Fruit fly (Drosophila melanogaster) whole organism, prepupa: ENCODE measurements around the gene ctrip.

Experiments
- Blimp-1 ChIP-seq: fragments of 200-800 bp; sonication (Bioruptor generic); optimal IDR thresholded peaks from 3 replicates; lab custom pipeline; 2017; ENCODE audit warnings: missing biosample characterization, missing genetic modification characterization, mild to moderate bottlenecking, moderate library complexity, missing genetic modification reagents
- CG10669 ChIP-seq: fragments of 200-800 bp; sonication (Bioruptor generic); optimal IDR thresholded peaks from 3 replicates; lab custom pipeline; 2018; ENCODE audit warnings: missing biosample characterization, mild to moderate bottlenecking, missing genetic modification characterization, moderate library complexity
- CG11294 ChIP-seq: fragments of 200-800 bp; sonication (Bioruptor generic); IDR thresholded peaks from 2 replicates; pipeline ENCODE4 v1.3.6; 2022; ENCODE audit warnings: missing biosample characterization, missing genetic modification characterization
- CG11762 ChIP-seq: fragments of 200-800 bp; sonication (Bioruptor generic); optimal IDR thresholded peaks from 3 replicates; lab custom pipeline; 2016; ENCODE audit warnings: missing biosample characterization, missing genetic modification characterization; ENCODE audit not compliant: insufficient read depth
- CG11902 ChIP-seq: fragments of 200-800 bp; sonication (Bioruptor generic); optimal IDR thresholded peaks from 3 replicates; lab custom pipeline; 2016; ENCODE audit warnings: missing biosample characterization, missing genetic modification characterization
- CG15336 ChIP-seq: fragments of 200-800 bp; sonication (Bioruptor generic); IDR thresholded peaks from 2 replicates; pipeline ENCODE4 v1.3.6; 2022; ENCODE audit warnings: missing biosample characterization, missing genetic modification characterization
- CG1621 ChIP-seq: fragments of 200-800 bp; sonication (Bioruptor generic); optimal IDR thresholded peaks from 3 replicates; lab custom pipeline; 2018; ENCODE audit warnings: missing biosample characterization, mild to moderate bottlenecking, missing genetic modification characterization
- CG3032 ChIP-seq: fragments of 200-800 bp; optimal IDR thresholded peaks from 2 replicates; lab custom pipeline; 2019; ENCODE audit warnings: missing biosample characterization, mild to moderate bottlenecking, missing genetic modification characterization, moderate library complexity
- CG32006 ChIP-seq: fragments of 200-800 bp; sonication (Bioruptor generic); optimal IDR thresholded peaks from 3 replicates; lab custom pipeline; 2017; ENCODE audit warnings: missing biosample characterization, mild to moderate bottlenecking, missing genetic modification characterization
- CG34406 ChIP-seq: fragments of 200-800 bp; sonication (Bioruptor generic); optimal IDR thresholded peaks from 3 replicates; lab custom pipeline; 2016; ENCODE audit warnings: missing biosample characterization, missing genetic modification characterization
- CG3919 ChIP-seq: fragments of 200-800 bp; sonication (Bioruptor generic); optimal IDR thresholded peaks from 3 replicates; lab custom pipeline; 2016; ENCODE audit warnings: missing biosample characterization, missing genetic modification characterization
- CG4318 ChIP-seq: fragments of 200-800 bp; sonication (Bioruptor generic); optimal IDR thresholded peaks from 3 replicates; lab custom pipeline; 2017; ENCODE audit warnings: missing biosample characterization, mild to moderate bottlenecking, missing genetic modification characterization
- CG6163 ChIP-seq: fragments of 200-800 bp; sonication (Bioruptor generic); IDR thresholded peaks from 3 replicates; pipeline ENCODE4 v1.3.6; 2022; ENCODE audit warnings: missing biosample characterization, missing genetic modification characterization
- CG6792 ChIP-seq: fragments of 200-800 bp; sonication (Bioruptor generic); optimal IDR thresholded peaks from 3 replicates; lab custom pipeline; 2016; ENCODE audit warnings: missing biosample characterization, missing genetic modification characterization
- CG6808 ChIP-seq: fragments of 200-800 bp; sonication (Bioruptor generic); optimal IDR thresholded peaks from 3 replicates; lab custom pipeline; 2017; ENCODE audit warnings: missing biosample characterization, missing genetic modification characterization, mild to moderate bottlenecking, moderate library complexity, missing genetic modification reagents
- CG6854 ChIP-seq: fragments of 200-800 bp; sonication (Bioruptor generic); optimal IDR thresholded peaks from 2 replicates; lab custom pipeline; 2017; ENCODE audit warnings: missing biosample characterization, mild to moderate bottlenecking, missing genetic modification characterization
- CG8119 ChIP-seq: fragments of 200-800 bp; sonication (Bioruptor generic); IDR thresholded peaks from 3 replicates; pipeline ENCODE4 v1.3.6; 2022; ENCODE audit warnings: missing biosample characterization, missing genetic modification characterization
- CG8319 ChIP-seq: fragments of 200-800 bp; sonication (Bioruptor generic); optimal IDR thresholded peaks from 3 replicates; lab custom pipeline; 2016; ENCODE audit warnings: missing biosample characterization, missing genetic modification characterization
- CG8632 ChIP-seq: fragments of 200-800 bp; sonication (Bioruptor generic); optimal IDR thresholded peaks from 3 replicates; lab custom pipeline; 2016; ENCODE audit warnings: missing biosample characterization, missing genetic modification characterization
- CG9139 ChIP-seq: fragments of 200-800 bp; sonication (Bioruptor generic); optimal IDR thresholded peaks from 3 replicates; lab custom pipeline; 2017; ENCODE audit warnings: missing biosample characterization, mild to moderate bottlenecking, missing genetic modification characterization
- Eip78C ChIP-seq: fragments of 200-800 bp; sonication (Bioruptor generic); peaks from one replicate; lab custom pipeline; 2016; ENCODE audit warnings: missing biosample characterization, missing genetic modification characterization
- Eip93F ChIP-seq: fragments of 200-800 bp; sonication (Bioruptor generic); optimal IDR thresholded peaks from 2 replicates; lab custom pipeline; 2016; ENCODE audit warnings: missing biosample characterization, mild to moderate bottlenecking, missing genetic modification characterization
- Ets21C ChIP-seq: fragments of 200-800 bp; sonication (Bioruptor generic); optimal IDR thresholded peaks from 3 replicates; lab custom pipeline; 2016; ENCODE audit warnings: missing biosample characterization, missing genetic modification characterization
- Ets96B ChIP-seq: fragments of 200-800 bp; optimal IDR thresholded peaks from 2 replicates; lab custom pipeline; 2019; ENCODE audit warnings: missing biosample characterization, mild to moderate bottlenecking, missing genetic modification characterization, moderate library complexity
- Gug ChIP-seq: fragments of 200-800 bp; sonication (Bioruptor generic); IDR thresholded peaks from 2 replicates; pipeline ENCODE4 v1.3.6; 2022; ENCODE audit warnings: missing biosample characterization, missing genetic modification characterization
- Hr38 ChIP-seq: sonication (Bioruptor generic); optimal IDR thresholded peaks from 2 replicates; lab custom pipeline; 2016; ENCODE audit warnings: missing biosample characterization, missing genetic modification characterization
- Hr4 ChIP-seq: fragments of 200-800 bp; sonication (Bioruptor generic); optimal IDR thresholded peaks from 3 replicates; lab custom pipeline; 2016; ENCODE audit warnings: missing biosample characterization, missing genetic modification characterization
- Lpt ChIP-seq: fragments of 200-800 bp; sonication (Bioruptor generic); optimal IDR thresholded peaks from 3 replicates; lab custom pipeline; 2016; ENCODE audit warnings: missing biosample characterization, missing genetic modification characterization
- Met ChIP-seq: fragments of 200-800 bp; sonication (Bioruptor generic); optimal IDR thresholded peaks from 3 replicates; lab custom pipeline; 2016; ENCODE audit warnings: missing biosample characterization, missing genetic modification characterization
- Smox ChIP-seq: fragments of 200-800 bp; sonication (Bioruptor generic); optimal IDR thresholded peaks from 3 replicates; lab custom pipeline; 2016; ENCODE audit warnings: missing biosample characterization, missing genetic modification characterization
- Sox102F ChIP-seq: fragments of 200-800 bp; sonication (Bioruptor generic); optimal IDR thresholded peaks from 2 replicates; lab custom pipeline; 2016; ENCODE audit warnings: missing biosample characterization, mild to moderate bottlenecking, missing genetic modification characterization
- Sox14 ChIP-seq: fragments of 200-800 bp; sonication (Bioruptor generic); optimal IDR thresholded peaks from 3 replicates; lab custom pipeline; 2016; ENCODE audit warnings: missing biosample characterization, missing genetic modification characterization
- achi ChIP-seq: fragments of 200-800 bp; sonication (Bioruptor generic); optimal IDR thresholded peaks from 3 replicates; lab custom pipeline; 2016; ENCODE audit warnings: missing biosample characterization, missing genetic modification characterization
- acj6 ChIP-seq: fragments of 200-800 bp; sonication (Bioruptor generic); optimal IDR thresholded peaks from 3 replicates; lab custom pipeline; 2016; ENCODE audit warnings: missing biosample characterization, missing genetic modification characterization
- cyc ChIP-seq: fragments of 200-800 bp; sonication (Bioruptor generic); optimal IDR thresholded peaks from 3 replicates; lab custom pipeline; 2016; ENCODE audit warnings: missing biosample characterization, missing genetic modification characterization
- dac ChIP-seq: fragments of 200-800 bp; sonication (Bioruptor generic); optimal IDR thresholded peaks from 2 replicates; lab custom pipeline; 2017; ENCODE audit warnings: missing biosample characterization, mild to moderate bottlenecking, missing genetic modification characterization
- eg ChIP-seq: fragments of 200-800 bp; sonication (Bioruptor generic); IDR thresholded peaks from 3 replicates; pipeline ENCODE4 v1.3.6; 2022; ENCODE audit warnings: missing biosample characterization, missing genetic modification characterization
- esn ChIP-seq: fragments of 200-800 bp; sonication (Bioruptor generic); optimal IDR thresholded peaks from 2 replicates; lab custom pipeline; 2016; ENCODE audit warnings: missing biosample characterization, mild to moderate bottlenecking, missing genetic modification characterization, moderate library complexity
- fd59A ChIP-seq: fragments of 200-800 bp; sonication (Bioruptor generic); optimal IDR thresholded peaks from 2 replicates; lab custom pipeline; 2017; ENCODE audit warnings: missing biosample characterization, mild to moderate bottlenecking, missing genetic modification characterization, missing genetic modification reagents
- salr ChIP-seq, 2 experiments: fragments of 200-800 bp; sonication (Bioruptor generic); optimal IDR thresholded peaks; 3 replicates each; lab custom pipeline; 2016 to 2018; ENCODE audit warnings: missing biosample characterization in 2 of 2, missing genetic modification characterization in 2 of 2, mild to moderate bottlenecking in 1 of 2
- spab ChIP-seq: fragments of 200-800 bp; sonication (Bioruptor generic); optimal IDR thresholded peaks from 2 replicates; lab custom pipeline; 2017; ENCODE audit warnings: missing biosample characterization, mild to moderate bottlenecking, missing genetic modification characterization, missing genetic modification reagents
- ss ChIP-seq, 2 experiments: fragments of 200-800 bp; sonication (Bioruptor generic); optimal IDR thresholded peaks; 2 replicates in 1 of 2; 3 replicates in 1 of 2; lab custom pipeline; 2017 to 2018; ENCODE audit warnings: mild to moderate bottlenecking in 2 of 2, missing biosample characterization in 2 of 2, missing genetic modification characterization in 2 of 2, moderate library complexity in 1 of 2
- topi ChIP-seq: fragments of 200-800 bp; sonication (Bioruptor generic); optimal IDR thresholded peaks from 3 replicates; lab custom pipeline; 2016; ENCODE audit warnings: missing biosample characterization, missing genetic modification characterization
- vri ChIP-seq: fragments of 200-800 bp; sonication (Bioruptor generic); optimal IDR thresholded peaks from 3 replicates; lab custom pipeline; 2016; ENCODE audit warnings: missing biosample characterization, mild to moderate bottlenecking, missing genetic modification characterization

Gene ctrip

DNA sequence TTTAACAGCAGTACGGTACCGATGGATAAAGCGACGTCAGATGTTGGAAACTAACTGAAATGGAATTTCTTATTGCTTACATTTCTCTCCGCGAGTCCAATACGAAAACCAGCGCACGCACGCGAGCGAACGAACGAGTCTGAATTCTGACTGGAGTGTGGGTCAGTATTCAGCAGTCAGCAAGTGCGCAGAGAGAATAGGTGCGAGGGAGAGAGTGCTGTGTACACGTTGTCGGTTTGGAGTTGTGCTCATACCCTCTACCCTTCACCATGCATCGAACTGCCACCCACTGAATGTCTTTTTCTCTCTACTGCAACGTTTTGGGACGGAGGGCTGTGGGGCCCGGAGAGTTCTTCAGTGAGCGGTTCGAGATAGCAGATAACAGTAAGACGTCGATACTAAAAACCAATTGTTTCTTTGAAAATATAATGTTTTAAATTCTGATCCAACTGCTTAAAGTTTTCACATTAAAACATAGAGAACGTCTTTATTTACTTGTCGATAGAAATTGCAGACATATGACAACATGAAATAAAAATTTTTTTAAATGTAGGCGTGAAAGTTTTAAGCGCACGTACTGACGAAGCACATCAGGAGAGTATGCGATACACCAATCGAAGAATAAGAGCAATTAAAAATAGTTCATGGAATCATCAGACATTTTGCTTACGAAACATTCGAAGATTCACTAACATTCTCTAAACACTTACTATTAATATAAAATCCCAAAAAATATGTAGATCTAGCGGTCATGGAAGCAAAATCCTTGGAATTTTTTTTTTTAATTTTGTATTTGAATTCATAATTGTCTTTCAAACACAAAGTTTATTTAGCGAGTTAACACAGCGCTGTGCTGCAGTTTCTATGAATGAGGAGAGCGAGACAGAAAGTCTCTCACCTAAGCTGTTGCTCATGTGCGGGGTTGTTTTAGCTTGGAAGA lies 72.1 kb downstream of the ctrip start (continued):
- TF ChIP-seq achi (peak; percentile 85), vri (GFP tag; lab: Kevin White, UChicago) (peak; percentile 55), fd59A (GFP tag; lab: Kevin White, UChicago) (peak; percentile 73), topi (peak; percentile 88), eg (no peak), Sox14 (GFP tag; lab: Kevin White, UChicago) (peak; percentile 92), ss (GFP tag; optimal IDR thresholded peaks at IDR 0.05; lab: Kevin White, UChicago) (peak; percentile 49 to 66), CG3919 (GFP tag; lab: Kevin White, UChicago) (peak; percentile 86), Hr38 (no peak), Sox102F (peak; percentile 75), acj6 (GFP tag; lab: Kevin White, UChicago) (peak; percentile 84), CG15336 (GFP tag; lab: Robert Waterston, UW) (no peak), CG11294 (GFP tag; lab: Robert Waterston, UW) (no peak), esn (GFP tag; lab: Kevin White, UChicago) (peak; percentile 92), CG8319 (GFP tag; lab: Kevin White, UChicago) (peak; percentile 74), Eip93F (GFP tag; lab: Kevin White, UChicago) (no peak), CG11902 (peak; percentile 79), CG4318 (GFP tag; lab: Kevin White, UChicago) (peak; percentile 94), CG1621 (tag; lab: Kevin White, UChicago) (peak; percentile 1), CG6854 (no peak)

DNA sequence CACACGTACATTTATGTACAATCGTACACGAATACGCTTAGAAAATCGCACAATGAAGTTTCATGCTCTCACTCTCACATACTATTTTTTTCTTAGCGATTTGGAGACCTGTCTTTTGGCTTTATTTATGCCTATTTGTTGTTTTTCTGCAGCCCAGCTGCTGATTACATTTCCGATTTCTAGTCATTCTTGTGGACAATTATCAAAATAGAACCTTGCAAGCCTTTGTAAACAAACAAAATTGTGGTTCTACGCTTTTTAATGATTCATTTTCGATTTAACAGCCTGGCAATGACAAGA lies 72.8 kb downstream of the ctrip start:
- TF ChIP-seq CG6808 (GFP tag; lab: Kevin White, UChicago): no peak
- no peak for TF ChIP-seq Gug (GFP tag; lab: Robert Waterston, UW)
- no peak for TF ChIP-seq topi
- no peak for TF ChIP-seq Eip78C (GFP tag; lab: Kevin White, UChicago)
- TF ChIP-seq salr (GFP tag; optimal IDR thresholded peaks at IDR 0.05; lab: Kevin White, UChicago): no peak
- TF ChIP-seq CG34406: no peak
- TF ChIP-seq Smox: no peak
- no peak for TF ChIP-seq CG8632 (GFP tag; lab: Kevin White, UChicago)
- TF ChIP-seq eg: no peak
- no peak for TF ChIP-seq CG1621 (tag; lab: Kevin White, UChicago)
- TF ChIP-seq CG8119 (GFP tag; lab: Robert Waterston, UW): no peak

DNA sequence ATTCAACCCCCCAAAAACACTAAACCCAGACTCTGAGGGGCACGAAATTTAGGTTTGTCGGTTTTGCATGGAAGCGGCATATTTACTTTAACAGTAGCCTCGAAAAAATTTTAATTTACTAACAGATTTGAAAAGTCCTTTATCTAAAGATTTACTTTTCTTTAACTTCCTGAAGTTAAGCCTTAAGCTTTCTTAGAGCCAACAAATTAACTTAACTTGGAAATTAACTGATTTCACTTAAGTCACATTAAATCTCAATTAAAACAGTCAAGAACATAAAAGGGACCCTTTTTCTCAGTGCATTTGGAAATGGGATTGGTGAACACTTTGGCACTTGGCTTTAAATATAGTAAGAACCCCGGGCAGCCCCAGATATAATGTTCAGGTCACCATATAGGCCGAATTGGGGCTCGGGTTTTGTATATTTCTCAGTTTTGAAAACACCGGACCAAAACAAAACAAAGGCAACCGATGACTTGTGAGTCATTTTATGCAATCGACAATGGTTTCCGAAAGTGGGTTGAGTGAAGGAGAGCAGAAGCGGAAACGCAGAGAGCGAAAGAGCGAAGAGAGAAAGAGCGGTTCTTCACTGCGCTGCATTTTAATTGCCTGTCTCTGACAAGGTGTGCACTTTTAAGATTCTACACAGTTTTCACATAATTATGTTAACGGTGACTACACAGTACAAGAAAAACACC lies 73.3 kb downstream of the ctrip start:
- TF ChIP-seq CG10669 (GFP tag; lab: Kevin White, UChicago) (peak; percentile 6), CG6792 (GFP tag; lab: Kevin White, UChicago) (peak; percentile 10), salr (GFP tag; optimal IDR thresholded peaks at IDR 0.05; lab: Kevin White, UChicago) (peak in 1 of 2 experiments; percentile 31), CG11902 (no peak), CG4318 (GFP tag; lab: Kevin White, UChicago) (peak; percentile 32), Met (GFP tag; lab: Kevin White, UChicago) (peak; percentile 51), CG3032 (no peak), CG8119 (GFP tag; lab: Robert Waterston, UW) (no peak), Blimp-1 (GFP tag; lab: Kevin White, UChicago) (no peak), Hr4 (GFP tag; lab: Kevin White, UChicago) (peak; percentile 42), acj6 (GFP tag; lab: Kevin White, UChicago) (peak; percentile 11), CG8632 (GFP tag; lab: Kevin White, UChicago) (peak; percentile 3), spab (GFP tag; lab: Kevin White, UChicago) (peak; percentile 23), ss (GFP tag; optimal IDR thresholded peaks at IDR 0.05; lab: Kevin White, UChicago) (no peak), Lpt (GFP tag; lab: Kevin White, UChicago) (no peak), CG9139 (peak; percentile 1), CG6854 (no peak), dac (no peak), CG8319 (GFP tag; lab: Kevin White, UChicago) (no peak), cyc (GFP tag; lab: Kevin White, UChicago) (peak; percentile 19), Eip78C (GFP tag; lab: Kevin White, UChicago) (peak; percentile 72), Ets96B (tag; lab: Kevin White, UChicago) (no peak), CG11762 (GFP tag; lab: Kevin White, UChicago) (no peak), CG32006 (peak; percentile 69), Ets21C (GFP tag; lab: Kevin White, UChicago) (no peak), Sox14 (GFP tag; lab: Kevin White, UChicago) (peak; percentile 40), CG6163 (GFP tag; lab: Robert Waterston, UW) (no peak), topi (peak; percentile 3)
